Fruit fly (Drosophila melanogaster): ENCODE measurements around the gene Cpr65Ec.
A peak's percentile ranks its signal among the peaks of the same experiment; 100 is the strongest.

The Cpr65Ec gene

DNA sequence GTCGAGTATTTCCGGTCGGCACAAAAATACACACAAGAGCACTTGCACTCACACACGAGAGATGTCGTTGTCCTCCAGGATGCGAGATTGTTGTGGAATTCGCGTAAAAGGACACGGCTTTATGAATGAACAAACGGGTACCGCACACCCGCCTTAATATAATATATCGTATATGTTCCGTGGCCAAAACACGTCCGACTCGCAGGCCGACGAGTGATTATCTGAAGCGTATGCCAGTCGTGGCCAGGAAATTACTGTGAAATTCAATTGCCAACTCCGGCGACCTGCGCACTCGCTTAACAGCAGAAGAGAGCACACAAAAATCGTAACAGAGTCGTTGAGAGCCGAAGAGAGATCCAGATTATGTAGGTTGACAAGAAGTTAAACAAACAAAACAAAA lies 15.7 kb upstream of the Cpr65Ec start, which contains the start of gene CG8641:
CG8641 (minus strand) TSS at position 205 of the 400 bp plus-strand sequence.
- no peak for TF ChIP-seq Sp1 (GFP tag; optimal IDR thresholded peaks at IDR 0.05)
- TF ChIP-seq usp (GFP tag; optimal IDR thresholded peaks at IDR 0.05): no peak
- no peak for TF ChIP-seq br (GFP tag; optimal IDR thresholded peaks at IDR 0.05)
- no peak for TF ChIP-seq Vsx2 (GFP tag; optimal IDR thresholded peaks at IDR 0.05; ENCODE audit: partially characterized antibody)
- TF ChIP-seq pan (optimal IDR thresholded peaks at IDR 0.05): no peak
- TF ChIP-seq sv (GFP tag; optimal IDR thresholded peaks at IDR 0.05): no peak
- TF ChIP-seq Jra (GFP tag; optimal IDR thresholded peaks at IDR 0.05): no peak
- no peak for TF ChIP-seq jim (GFP tag; optimal IDR thresholded peaks at IDR 0.05)
- no peak for TF ChIP-seq Dfd (GFP tag; optimal IDR thresholded peaks at IDR 0.05)
- no peak for TF ChIP-seq brk (GFP tag; optimal IDR thresholded peaks at IDR 0.05)
- TF ChIP-seq GATAd (GFP tag; optimal IDR thresholded peaks at IDR 0.05): no peak
- no peak for TF ChIP-seq Hr78 (GFP tag; optimal IDR thresholded peaks at IDR 0.05)
- no peak for TF ChIP-seq Hr83 (GFP tag; optimal IDR thresholded peaks at IDR 0.05; ENCODE audit: poor library complexity, severe bottlenecking)
- no peak for TF ChIP-seq tai (GFP tag; optimal IDR thresholded peaks at IDR 0.05)

- TF ChIP-seq CG32264 (GFP tag; optimal IDR thresholded peaks at IDR 0.05) (no peak), Hnf4 (GFP tag; optimal IDR thresholded peaks at IDR 0.05) (no peak), woc (GFP tag; optimal IDR thresholded peaks at IDR 0.05) (no peak), Dfd (GFP tag; optimal IDR thresholded peaks at IDR 0.05) (no peak)
These were observed 10.8 kb upstream of the Cpr65Ec start for dm6 chr3L:7082168-7082567.

DNA sequence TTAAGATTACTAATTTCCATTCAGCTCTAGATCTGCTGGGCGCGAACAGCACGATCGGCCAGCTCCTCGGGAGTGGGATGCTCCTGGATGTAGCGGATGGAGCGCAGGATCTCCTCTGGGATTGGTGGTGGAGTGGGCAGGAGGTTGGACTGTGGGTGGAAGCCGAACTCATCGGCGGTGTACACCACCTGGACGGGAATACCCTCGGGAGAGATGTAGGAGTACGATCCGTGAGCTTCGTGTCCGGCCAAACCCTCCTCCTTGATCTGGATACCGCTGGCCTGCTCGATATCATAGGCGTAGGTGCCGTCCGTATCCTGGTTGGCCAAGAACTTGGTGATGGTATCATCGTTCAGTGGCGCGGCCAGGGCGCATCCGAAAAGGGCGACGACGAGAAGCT lies 6.9 kb upstream of the Cpr65Ec start:
- no peak for TF ChIP-seq foxo (GFP tag; optimal IDR thresholded peaks at IDR 0.05)
- no peak for TF ChIP-seq jim (GFP tag; optimal IDR thresholded peaks at IDR 0.05)
- TF ChIP-seq CG9705 (GFP tag; optimal IDR thresholded peaks at IDR 0.05): no peak
- TF ChIP-seq N (GFP tag; optimal IDR thresholded peaks at IDR 0.05): no peak
- no peak for TF ChIP-seq tai (GFP tag; optimal IDR thresholded peaks at IDR 0.05)
- TF ChIP-seq Abd-B (GFP tag; optimal IDR thresholded peaks at IDR 0.05): no peak
- no peak for TF ChIP-seq br (GFP tag; optimal IDR thresholded peaks at IDR 0.05)

dm6 chr3L:7086558-7087059 lies 6.4 kb upstream of the Cpr65Ec start, which contains the start of gene Cpr65Ea:
TSS of gene Cpr65Ea (minus strand) at chr3L:7086608.
- no peak for TF ChIP-seq br (GFP tag; optimal IDR thresholded peaks at IDR 0.05)

- TF ChIP-seq Dfd (GFP tag; optimal IDR thresholded peaks at IDR 0.05) (no peak), N (GFP tag; optimal IDR thresholded peaks at IDR 0.05) (no peak), GATAd (GFP tag; optimal IDR thresholded peaks at IDR 0.05) (no peak)
These were observed 5.7 kb upstream of the Cpr65Ec start for dm6 chr3L:7087347-7087746.

DNA sequence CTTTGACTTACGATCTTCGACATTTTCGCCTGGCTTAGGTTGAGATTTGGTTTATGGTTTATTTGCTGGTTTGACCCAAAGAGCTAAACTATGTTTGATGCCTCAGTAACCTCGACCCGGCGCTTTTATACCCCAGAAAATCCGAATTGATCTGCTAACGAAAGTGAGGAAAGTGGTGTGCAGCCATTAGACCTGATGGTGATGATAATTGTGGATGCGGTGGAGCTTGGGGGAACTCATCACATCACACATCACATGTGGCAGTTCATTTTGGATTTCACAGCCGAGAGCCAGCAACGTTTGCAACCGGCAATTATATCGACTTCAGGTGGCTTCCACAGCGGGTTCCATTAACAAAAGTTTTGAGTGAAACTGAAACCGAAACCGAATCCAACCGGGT lies 4.3 kb upstream of the Cpr65Ec start, which contains the start of gene Cpr65Eb:
Cpr65Eb (minus strand) TSS at position 101 of the 400 bp plus-strand sequence.
- no peak for TF ChIP-seq lola (GFP tag; optimal IDR thresholded peaks at IDR 0.05)

- TF ChIP-seq h (GFP tag; optimal IDR thresholded peaks at IDR 0.05) (peak; percentile 36), dsf (GFP tag; optimal IDR thresholded peaks at IDR 0.05; ENCODE audit: borderline replicate concordance) (no peak), fru (GFP tag; optimal IDR thresholded peaks at IDR 0.05) (peak; percentile 2), HLH106 (tag; optimal IDR thresholded peaks at IDR 0.05) (peak; percentile 5)
These were observed 2.2 kb upstream of the Cpr65Ec start for dm6 chr3L:7090764-7091163.

dm6 chr3L:7091331-7091904 lies 1.6 kb upstream of the Cpr65Ec start:
- TF ChIP-seq lola (GFP tag; optimal IDR thresholded peaks at IDR 0.05) (no peak), Hr83 (GFP tag; optimal IDR thresholded peaks at IDR 0.05; ENCODE audit: poor library complexity, severe bottlenecking) (no peak), sv (GFP tag; optimal IDR thresholded peaks at IDR 0.05) (no peak), N (GFP tag; optimal IDR thresholded peaks at IDR 0.05) (no peak), GATAd (GFP tag; optimal IDR thresholded peaks at IDR 0.05) (no peak), usp (GFP tag; optimal IDR thresholded peaks at IDR 0.05) (no peak), dmrt93B (GFP tag; optimal IDR thresholded peaks at IDR 0.05) (no peak), h (GFP tag; optimal IDR thresholded peaks at IDR 0.05) (no peak), Rel (GFP tag; optimal IDR thresholded peaks at IDR 0.05) (no peak), Rel (tag; optimal IDR thresholded peaks at IDR 0.05) (no peak), jim (GFP tag; optimal IDR thresholded peaks at IDR 0.05) (no peak), Myc (optimal IDR thresholded peaks at IDR 0.05) (no peak), fru (GFP tag; optimal IDR thresholded peaks at IDR 0.05) (no peak)
